Fruit fly (Drosophila melanogaster): ENCODE results near the gene CG3777.

- no peak for TF ChIP-seq CG14711 (tag; optimal IDR thresholded peaks at IDR 0.05)
- TF ChIP-seq cic (GFP tag; optimal IDR thresholded peaks at IDR 0.05) = no peak
- no peak for TF ChIP-seq Mnt (GFP tag; optimal IDR thresholded peaks at IDR 0.05)
- TF ChIP-seq CG12768 (GFP tag; optimal IDR thresholded peaks at IDR 0.05) = no peak
- TF ChIP-seq CG7045 (GFP tag; optimal IDR thresholded peaks at IDR 0.05) = no peak
- TF ChIP-seq Crg-1 (GFP tag; optimal IDR thresholded peaks at IDR 0.05) = no peak
- TF ChIP-seq CG5204 (GFP tag; optimal IDR thresholded peaks at IDR 0.05) = no peak
- TF ChIP-seq cnc (optimal IDR thresholded peaks at IDR 0.05) = no peak
- no peak for TF ChIP-seq tj (GFP tag; optimal IDR thresholded peaks at IDR 0.05)
Measured at dm6 chrX:378341-378740, 98.8 kb downstream of the CG3777 start.

Data from whole organism, adult.